Worm (Caenorhabditis elegans) whole organism, young adult: ENCODE results near the gene C11E4.7.

Experiments used
- B0035.1 ChIP-seq: sonication (generic microtip); optimal IDR thresholded peaks from 2 replicates; lab custom pipeline; 2016; ENCODE audit warnings: missing genetic modification characterization, mild to moderate bottlenecking, missing compliant biosample characterization, missing genotype, missing genetic modification reagents
- F57C9.4 ChIP-seq: sonication (generic microtip); optimal IDR thresholded peaks from 2 replicates; lab custom pipeline; 2017; ENCODE audit warnings: mild to moderate bottlenecking, missing genetic modification characterization, missing compliant biosample characterization
- Y67H2A.10 ChIP-seq: fragments of 200-800 bp; sonication (Bioruptor generic); conservative IDR thresholded peaks from 2 replicates; pipeline ENCODE4 v1.3.6; 2022; ENCODE audit warnings: missing genetic modification reagents, missing genetic modification characterization, missing compliant biosample characterization
- ZK185.1 ChIP-seq: sonication (generic microtip); optimal IDR thresholded peaks from 2 replicates; lab custom pipeline; 2016; ENCODE audit warnings: mild to moderate bottlenecking, missing genetic modification characterization, missing compliant biosample characterization; ENCODE audit not compliant: poor library complexity, severe bottlenecking
- aptf-2 ChIP-seq: fragments of 200-800 bp; sonication (Bioruptor generic); conservative IDR thresholded peaks from 2 replicates; pipeline ENCODE4 v1.3.6; 2022; ENCODE audit warnings: missing genetic modification reagents, missing genetic modification characterization, missing compliant biosample characterization
- attf-3 ChIP-seq: fragments of 200-800 bp; sonication (Bioruptor generic); conservative IDR thresholded peaks from 2 replicates; pipeline ENCODE4 v1.3.6; 2022; ENCODE audit warnings: missing genetic modification reagents, missing genetic modification characterization, missing compliant biosample characterization
- bed-2 ChIP-seq: fragments of 200-800 bp; sonication (Bioruptor generic); IDR thresholded peaks from 2 replicates; pipeline ENCODE4 v1.3.6; 2022; ENCODE audit warnings: missing genetic modification reagents, missing genetic modification characterization, missing compliant biosample characterization
- cebp-1 ChIP-seq, 2 experiments: fragments of 200-800 bp in 1 of 2; sonication (Bioruptor generic) in 1 of 2; sonication (generic microtip) in 1 of 2; IDR thresholded peaks in 1 of 2; optimal IDR thresholded peaks in 1 of 2; 2 replicates each; pipeline versions ENCODE4 v1.3.6 to Lab custom; 2017 to 2022; ENCODE audit warnings: missing compliant biosample characterization in 2 of 2, missing genetic modification characterization in 2 of 2, mild to moderate bottlenecking in 1 of 2, missing genetic modification reagents in 1 of 2, moderate library complexity in 1 of 2
- ceh-91 ChIP-seq: fragments of 200-800 bp; sonication (Bioruptor generic); IDR thresholded peaks from 2 replicates; pipeline ENCODE4 v1.3.6; 2022; ENCODE audit warnings: missing genetic modification reagents, missing genetic modification characterization, missing compliant biosample characterization
- chd-7 ChIP-seq: sonication (generic microtip); optimal IDR thresholded peaks from 2 replicates; lab custom pipeline; 2016; ENCODE audit warnings: mild to moderate bottlenecking, missing genetic modification characterization, moderate library complexity, missing compliant biosample characterization
- hmg-1.2 ChIP-seq: fragments of 200-800 bp; sonication (Bioruptor generic); IDR thresholded peaks from 2 replicates; pipeline ENCODE4 v1.3.6; 2022; ENCODE audit warnings: missing genetic modification reagents, missing genetic modification characterization, missing compliant biosample characterization
- let-607 ChIP-seq, 2 experiments: fragments of 200-800 bp in 1 of 2; sonication (Bioruptor generic) in 1 of 2; sonication (generic microtip) in 1 of 2; optimal IDR thresholded peaks; 2 replicates each; lab custom pipeline; 2016 to 2018; ENCODE audit warnings: mild to moderate bottlenecking in 2 of 2, missing compliant biosample characterization in 2 of 2, missing genetic modification characterization in 2 of 2, moderate library complexity in 2 of 2, missing genotype in 1 of 2
- madf-6 ChIP-seq: fragments of 200-800 bp; sonication (Bioruptor generic); IDR thresholded peaks from 2 replicates; pipeline ENCODE4 v1.3.6; 2022; ENCODE audit warnings: missing genetic modification reagents, missing genetic modification characterization, missing compliant biosample characterization
- madf-8 ChIP-seq: fragments of 200-800 bp; sonication (Bioruptor generic); conservative IDR thresholded peaks from 2 replicates; pipeline ENCODE4 v1.3.6; 2022; ENCODE audit warnings: missing genetic modification reagents, missing genetic modification characterization, missing compliant biosample characterization
- nfya-1 ChIP-seq: sonication (generic microtip); optimal IDR thresholded peaks from 2 replicates; lab custom pipeline; 2017; ENCODE audit warnings: antibody characterized with exemption, missing compliant biosample characterization, missing genetic modification characterization, borderline replicate concordance; ENCODE audit not compliant: insufficient read depth
- nhr-27 ChIP-seq: fragments of 200-800 bp; sonication (Bioruptor generic); optimal IDR thresholded peaks from 2 replicates; lab custom pipeline; 2018; ENCODE audit warnings: mild to moderate bottlenecking, missing genetic modification characterization, moderate library complexity, missing compliant biosample characterization
- nhr-80 ChIP-seq: sonication (generic microtip); optimal IDR thresholded peaks from 2 replicates; lab custom pipeline; 2016; ENCODE audit warnings: missing genetic modification characterization, missing compliant biosample characterization
- nhr-90 ChIP-seq: sonication (generic microtip); optimal IDR thresholded peaks from 2 replicates; lab custom pipeline; 2016; ENCODE audit warnings: missing genotype, mild to moderate bottlenecking, missing genetic modification characterization, missing compliant biosample characterization
- rec-8 ChIP-seq, 2 experiments: sonication (generic microtip); optimal IDR thresholded peaks; 2 replicates each; lab custom pipeline; 2016; ENCODE audit warnings: mild to moderate bottlenecking in 2 of 2, missing genetic modification characterization in 2 of 2, missing genetic modification reagents in 2 of 2, missing genotype in 2 of 2, missing biosample characterization in 1 of 2, missing compliant biosample characterization in 1 of 2, moderate library complexity in 1 of 2
- rpc-1 ChIP-seq, 2 experiments: fragments of 150-350 bp in 1 of 2; sonication (generic microtip) in 1 of 2; optimal IDR thresholded peaks; 2 replicates each; lab custom pipeline; 2014 to 2018; ENCODE audit warnings: missing biosample characterization in 1 of 2, missing genetic modification characterization in 1 of 2, missing genetic modification reagents in 1 of 2, missing genotype in 1 of 2
- sea-2 ChIP-seq: fragments of 200-800 bp; sonication (Bioruptor generic); IDR thresholded peaks from 2 replicates; pipeline ENCODE4 v1.3.6; 2022; ENCODE audit warnings: missing genetic modification characterization, missing compliant biosample characterization
- snpc-1.3 ChIP-seq: sonication (generic microtip); optimal IDR thresholded peaks from 2 replicates; lab custom pipeline; 2017; ENCODE audit warnings: missing genetic modification characterization, mild to moderate bottlenecking, missing compliant biosample characterization, antibody characterized with exemption, moderate library complexity, missing genotype, missing genetic modification reagents; ENCODE audit not compliant: insufficient read depth
- somi-1 ChIP-seq: fragments of 200-800 bp; sonication (Bioruptor generic); optimal IDR thresholded peaks from 2 replicates; lab custom pipeline; 2018; ENCODE audit warnings: mild to moderate bottlenecking, missing genetic modification characterization, missing compliant biosample characterization
- ztf-22 ChIP-seq: fragments of 200-800 bp; sonication (Bioruptor generic); optimal IDR thresholded peaks from 2 replicates; lab custom pipeline; 2018; ENCODE audit warnings: mild to moderate bottlenecking, missing genetic modification characterization, moderate library complexity, missing compliant biosample characterization
- ztf-28 ChIP-seq: fragments of 200-800 bp; sonication (Bioruptor generic); IDR thresholded peaks from 2 replicates; pipeline ENCODE4 v1.3.6; 2022; ENCODE audit warnings: missing genetic modification reagents, missing genetic modification characterization, missing compliant biosample characterization

Gene C11E4.7

DNA sequence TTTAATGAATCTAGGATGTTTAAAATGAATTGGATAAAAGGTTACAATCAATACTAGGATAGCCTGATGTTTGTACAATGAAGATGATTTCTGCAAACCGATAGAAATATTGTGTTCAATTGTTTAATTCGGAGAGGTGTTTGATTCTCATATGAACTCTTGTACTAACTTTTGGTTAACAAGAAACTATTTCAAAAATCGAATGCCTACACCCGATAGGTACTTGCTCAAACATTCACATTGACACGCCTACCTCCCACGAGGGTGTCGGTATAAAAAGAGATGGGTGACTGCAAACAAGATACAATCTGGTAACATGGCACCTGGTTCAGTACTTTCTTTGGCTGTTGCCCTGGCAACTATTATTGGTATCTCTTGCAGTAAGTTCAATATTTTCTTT lies 29.4 kb upstream of the C11E4.7 start, which contains the start of gene gpx-3:
TSS of gene gpx-3 (plus strand) at position 301 of the 400 bp plus-strand sequence.
- no peak for TF ChIP-seq ztf-28 (GFP tag; lab: Robert Waterston, UW)
- no peak for TF ChIP-seq cebp-1 (GFP tag; IDR thresholded peaks at IDR 0.05; lab: Robert Waterston, UW)
- no peak for TF ChIP-seq cebp-1 (tag; optimal IDR thresholded peaks at IDR 0.05; lab: Kevin White, UChicago)
- no peak for TF ChIP-seq rec-8 (tag; optimal IDR thresholded peaks at IDR 0.05; lab: Kevin White, UChicago)

ce11 chrX:9589123-9589522 lies 27.9 kb upstream of the C11E4.7 start, which contains the start of gene del-8:
Gene del-8, plus strand, starts transcription at chrX:9589423.
- TF ChIP-seq bed-2 (GFP tag; lab: Robert Waterston, UW) (no peak), rpc-1 (optimal IDR thresholded peaks at IDR 0.05; lab: Kevin White, UChicago) (no peak), rpc-1 (tag; optimal IDR thresholded peaks at IDR 0.05; lab: Kevin White, UChicago) (no peak)

- TF ChIP-seq ZK185.1 (tag; lab: Kevin White, UChicago) (no peak), sea-2 (GFP tag; lab: Robert Waterston, UW) (no peak), ceh-91 (GFP tag; lab: Robert Waterston, UW) (no peak), nhr-27 (tag; lab: Kevin White, UChicago) (no peak), snpc-1.3 (tag; lab: Kevin White, UChicago) (no peak), B0035.1 (tag; lab: Kevin White, UChicago) (no peak), nfya-1 (no peak), ztf-22 (GFP tag; lab: Kevin White, UChicago) (no peak), let-607 (tag; optimal IDR thresholded peaks at IDR 0.05; lab: Kevin White, UChicago) (no peak), attf-3 (GFP tag; lab: Robert Waterston, UW) (no peak), madf-6 (GFP tag; lab: Robert Waterston, UW) (no peak), Y67H2A.10 (GFP tag; lab: Robert Waterston, UW) (no peak), chd-7 (tag; lab: Kevin White, UChicago) (no peak), madf-8 (GFP tag; lab: Robert Waterston, UW) (no peak), nhr-90 (tag; lab: Kevin White, UChicago) (no peak), aptf-2 (GFP tag; lab: Robert Waterston, UW) (no peak)
Measured at ce11 chrX:9597299-9597698, 19.7 kb upstream of the C11E4.7 start.

- TF ChIP-seq nhr-80 (peak; percentile 54), hmg-1.2 (GFP tag; lab: Robert Waterston, UW) (no peak)
Measured at ce11 chrX:9602625-9603024, 14.4 kb upstream of the C11E4.7 start.

- TF ChIP-seq F57C9.4 (tag; lab: Kevin White, UChicago) = no peak
- TF ChIP-seq, all 124 proteins: peak for 0
Measured at ce11 chrX:9603180-9603579, 13.8 kb upstream of the C11E4.7 start.

DNA sequence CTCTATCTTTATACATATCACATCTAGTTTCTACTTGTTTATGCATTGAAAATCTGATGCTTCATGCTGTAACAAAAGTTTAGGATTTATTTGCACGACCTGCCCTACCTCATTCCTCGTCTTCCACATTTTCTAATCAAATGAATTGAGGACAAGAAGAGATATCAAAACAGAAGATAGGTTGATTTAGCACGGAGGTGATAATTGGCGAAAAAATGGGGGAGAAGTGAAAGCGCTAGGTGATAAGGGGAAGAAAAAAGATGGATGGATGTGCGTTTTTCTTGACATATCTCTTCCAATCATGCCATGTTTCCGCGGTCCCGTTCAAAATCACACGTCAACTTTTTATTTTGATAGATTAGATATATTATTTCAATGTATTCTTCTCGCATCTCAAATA lies 8.9 kb upstream of the C11E4.7 start:
- TF ChIP-seq nhr-27 (tag; lab: Kevin White, UChicago) (no peak), somi-1 (GFP tag; lab: Kevin White, UChicago) (peak; percentile 22)
